Fruit fly (Drosophila melanogaster): ENCODE data around the gene CG15370.
A peak's percentile ranks its signal among the peaks of the same experiment; 100 is the strongest.

DNA sequence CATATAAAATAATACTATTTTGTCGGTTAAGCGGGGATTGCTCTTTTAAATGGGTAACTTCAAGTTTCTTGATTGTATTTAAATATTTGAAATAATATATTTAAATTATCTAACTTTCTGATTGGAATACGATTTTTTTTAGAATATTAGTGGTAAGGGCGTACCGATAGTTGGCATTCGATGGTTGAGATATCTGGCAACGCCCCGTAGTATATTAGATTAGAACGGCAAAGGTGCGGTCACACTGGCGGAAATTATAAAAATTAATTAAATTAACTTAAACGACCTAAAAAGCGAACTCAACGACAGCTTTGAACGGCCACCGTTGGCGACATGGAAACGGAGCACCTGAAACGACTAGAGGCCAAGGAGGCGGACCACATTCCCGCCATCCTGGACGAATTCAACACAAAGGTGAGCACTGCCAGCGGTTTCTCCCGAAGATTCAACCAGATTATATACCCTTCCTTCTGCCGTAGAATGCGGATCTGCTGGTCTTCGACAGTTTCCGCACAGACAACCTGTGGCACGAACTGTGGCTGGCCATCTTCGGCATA, 30.8 kb downstream of the CG15370 start, which contains the start of gene ric8a:
- TF ChIP-seq Hr39 (GFP tag; optimal IDR thresholded peaks at IDR 0.05) (no peak), CG6163 (GFP tag; IDR thresholded peaks at IDR 0.05) (no peak), CG6808 (GFP tag; optimal IDR thresholded peaks at IDR 0.05) (no peak), eg (GFP tag; IDR thresholded peaks at IDR 0.05) (no peak), CG11294 (GFP tag; IDR thresholded peaks at IDR 0.05) (no peak), CG7368 (GFP tag; optimal IDR thresholded peaks at IDR 0.05) (no peak), OdsH (GFP tag; optimal IDR thresholded peaks at IDR 0.05) (peak; percentile 19), Eip93F (GFP tag; optimal IDR thresholded peaks at IDR 0.05) (no peak), fd85E (GFP tag; optimal IDR thresholded peaks at IDR 0.05) (no peak)
